Fruit fly (Drosophila melanogaster) whole organism, embryonic: Measurements from ENCODE around the gene Hr83.

Source experiments
- CG10209 ChIP-seq: fragments of 200-800 bp; sonication (Bioruptor generic); optimal IDR thresholded peaks from 3 replicates; lab custom pipeline; 2017; ENCODE audit warnings: missing biosample characterization, mild to moderate bottlenecking, missing genetic modification characterization, missing genetic modification reagents
- CG10543 ChIP-seq: fragments of 200-800 bp; sonication (Bioruptor generic); optimal IDR thresholded peaks from 3 replicates; lab custom pipeline; 2017; ENCODE audit warnings: missing biosample characterization, mild to moderate bottlenecking, missing genetic modification characterization, moderate library complexity
- CG11696 ChIP-seq: fragments of 200-800 bp; sonication (Bioruptor generic); IDR thresholded peaks from 2 replicates; pipeline ENCODE4 v1.3.6; 2022; ENCODE audit warnings: missing biosample characterization, missing genetic modification characterization
- CG13287 ChIP-seq: fragments of 200-800 bp; sonication (Bioruptor generic); IDR thresholded peaks from 2 replicates; pipeline ENCODE4 v1.3.6; 2022; ENCODE audit warnings: missing biosample characterization, missing genetic modification characterization; ENCODE audit not compliant: partially characterized antibody
- CG13296 ChIP-seq: fragments of 200-800 bp; sonication (Bioruptor generic); optimal IDR thresholded peaks from 3 replicates; lab custom pipeline; 2018; ENCODE audit warnings: missing biosample characterization, mild to moderate bottlenecking, missing genetic modification characterization
- CG13624 ChIP-seq: fragments of 200-800 bp; sonication (Bioruptor generic); optimal IDR thresholded peaks from 2 replicates; lab custom pipeline; 2016; ENCODE audit warnings: missing biosample characterization, missing genetic modification characterization
- CG15011 ChIP-seq: fragments of 200-800 bp; sonication (Bioruptor generic); optimal IDR thresholded peaks from 3 replicates; lab custom pipeline; 2018; ENCODE audit warnings: missing biosample characterization, mild to moderate bottlenecking, missing genetic modification characterization
- CG1602 ChIP-seq: fragments of 200-800 bp; sonication (Bioruptor generic); optimal IDR thresholded peaks from 3 replicates; lab custom pipeline; 2016; ENCODE audit warnings: missing biosample characterization, missing genetic modification characterization
- CG16863 ChIP-seq: fragments of 200-800 bp; sonication (Bioruptor generic); optimal IDR thresholded peaks from 3 replicates; lab custom pipeline; 2016; ENCODE audit warnings: missing biosample characterization, missing genetic modification characterization
- CG17568 ChIP-seq: fragments of 200-800 bp; sonication (Bioruptor generic); optimal IDR thresholded peaks from 2 replicates; lab custom pipeline; 2018; ENCODE audit warnings: missing biosample characterization, mild to moderate bottlenecking, missing genetic modification characterization, moderate library complexity
- CG17612 ChIP-seq: fragments of 200-800 bp; sonication (Bioruptor generic); IDR thresholded peaks from 2 replicates; pipeline ENCODE4 v1.3.6; 2022; ENCODE audit warnings: missing biosample characterization, missing genetic modification characterization
- CG17802 ChIP-seq: fragments of 200-800 bp; sonication (Bioruptor generic); optimal IDR thresholded peaks from 2 replicates; lab custom pipeline; 2018; ENCODE audit warnings: missing biosample characterization, mild to moderate bottlenecking, missing genetic modification characterization, moderate library complexity
- CG18599 ChIP-seq: fragments of 200-800 bp; sonication (Bioruptor generic); optimal IDR thresholded peaks from 3 replicates; lab custom pipeline; 2017; ENCODE audit warnings: missing biosample characterization, missing genetic modification characterization, mild to moderate bottlenecking, moderate library complexity, missing genetic modification reagents
- CG2202 ChIP-seq: fragments of 200-800 bp; sonication (Bioruptor generic); optimal IDR thresholded peaks from 2 replicates; lab custom pipeline; 2018; ENCODE audit warnings: missing biosample characterization, mild to moderate bottlenecking, missing genetic modification characterization
- CG2875 ChIP-seq: fragments of 200-800 bp; sonication (Bioruptor generic); optimal IDR thresholded peaks from 2 replicates; lab custom pipeline; 2017; ENCODE audit warnings: missing biosample characterization, mild to moderate bottlenecking, missing genetic modification characterization, missing genetic modification reagents
- CG2889 ChIP-seq: fragments of 200-800 bp; sonication (Bioruptor generic); IDR thresholded peaks from 3 replicates; pipeline ENCODE4 v1.3.6; 2022; ENCODE audit warnings: missing biosample characterization, missing genetic modification characterization
- CG30403 ChIP-seq: fragments of 200-800 bp; sonication (Bioruptor generic); optimal IDR thresholded peaks from 3 replicates; lab custom pipeline; 2016; ENCODE audit warnings: missing biosample characterization, missing genetic modification characterization
- CG31441 ChIP-seq: fragments of 200-800 bp; sonication (Bioruptor generic); IDR thresholded peaks from 2 replicates; pipeline ENCODE4 v1.3.6; 2022; ENCODE audit warnings: missing biosample characterization, missing genetic modification characterization
- CG33213 ChIP-seq: fragments of 200-800 bp; sonication (Bioruptor generic); optimal IDR thresholded peaks from 3 replicates; lab custom pipeline; 2016; ENCODE audit warnings: missing biosample characterization, missing genetic modification characterization
- CG3995 ChIP-seq: fragments of 200-800 bp; sonication (Bioruptor generic); optimal IDR thresholded peaks from 3 replicates; lab custom pipeline; 2016; ENCODE audit warnings: missing biosample characterization, missing genetic modification characterization
- CG4617 ChIP-seq: fragments of 200-800 bp; sonication (Bioruptor generic); optimal IDR thresholded peaks from 3 replicates; lab custom pipeline; 2016; ENCODE audit warnings: missing biosample characterization, missing genetic modification characterization, borderline replicate concordance
- CG7987 ChIP-seq: fragments of 200-800 bp; sonication (Bioruptor generic); optimal IDR thresholded peaks from 2 replicates; lab custom pipeline; 2018; ENCODE audit warnings: missing biosample characterization, mild to moderate bottlenecking, missing genetic modification characterization, moderate library complexity
- HmgD ChIP-seq: fragments of 200-800 bp; sonication (Bioruptor generic); optimal IDR thresholded peaks from 3 replicates; lab custom pipeline; 2016; ENCODE audit warnings: missing biosample characterization, missing genetic modification characterization
- HmgZ ChIP-seq: fragments of 200-800 bp; sonication (Bioruptor generic); optimal IDR thresholded peaks from 2 replicates; lab custom pipeline; 2018; ENCODE audit warnings: missing biosample characterization, mild to moderate bottlenecking, missing genetic modification characterization
- Hsf ChIP-seq: fragments of 200-800 bp; sonication (Bioruptor generic); optimal IDR thresholded peaks from 3 replicates; lab custom pipeline; 2016; ENCODE audit warnings: missing biosample characterization, missing genetic modification characterization
- Myb ChIP-seq: fragments of 200-800 bp; sonication (Bioruptor generic); optimal IDR thresholded peaks from 2 replicates; lab custom pipeline; 2016; ENCODE audit warnings: missing biosample characterization, missing genetic modification characterization
- Optix ChIP-seq: fragments of 200-800 bp; sonication (Bioruptor generic); IDR thresholded peaks from 3 replicates; pipeline ENCODE4 v1.3.6; 2022; ENCODE audit warnings: missing biosample characterization, missing genetic modification characterization
- Ssrp ChIP-seq: fragments of 200-800 bp; sonication (Bioruptor generic); optimal IDR thresholded peaks from 2 replicates; lab custom pipeline; 2018; ENCODE audit warnings: missing biosample characterization, mild to moderate bottlenecking, missing genetic modification characterization, moderate library complexity
- Stat92E ChIP-seq, 3 experiments: fragments of >200 bp in 2 of 3; fragments of 200-800 bp in 1 of 3; sonication (Bioruptor generic) in 1 of 3; optimal IDR thresholded peaks; 2 replicates each; lab custom pipeline; 2017 to 2019; ENCODE audit warnings: missing biosample characterization in 3 of 3, missing genetic modification characterization in 3 of 3, mild to moderate bottlenecking in 1 of 3, moderate library complexity in 1 of 3
- ab ChIP-seq: fragments of 200-800 bp; sonication (Bioruptor generic); optimal IDR thresholded peaks from 2 replicates; lab custom pipeline; 2016; ENCODE audit warnings: missing biosample characterization, missing genetic modification characterization
- bsh ChIP-seq, 2 experiments: fragments of 200-800 bp; sonication (Bioruptor generic); optimal IDR thresholded peaks; 2 replicates each; lab custom pipeline; 2017 to 2018; ENCODE audit warnings: mild to moderate bottlenecking in 2 of 2, missing biosample characterization in 2 of 2, missing genetic modification characterization in 2 of 2, moderate library complexity in 1 of 2
- cg ChIP-seq: fragments of 200-800 bp; sonication (Bioruptor generic); optimal IDR thresholded peaks from 3 replicates; lab custom pipeline; 2019; ENCODE audit warnings: missing biosample characterization, mild to moderate bottlenecking, missing genetic modification characterization, moderate library complexity
- chn ChIP-seq: fragments of 200-800 bp; sonication (Bioruptor generic); optimal IDR thresholded peaks from 2 replicates; lab custom pipeline; 2016; ENCODE audit warnings: missing biosample characterization, missing genetic modification characterization
- dpn ChIP-seq, 2 experiments: fragments of 200-800 bp; sonication (Bioruptor generic); optimal IDR thresholded peaks; 3 replicates each; lab custom pipeline; 2016; ENCODE audit warnings: missing biosample characterization in 2 of 2, missing genetic modification characterization in 2 of 2
- her ChIP-seq: fragments of 200-800 bp; sonication (Bioruptor generic); optimal IDR thresholded peaks from 2 replicates; lab custom pipeline; 2016; ENCODE audit warnings: missing biosample characterization, missing genetic modification characterization
- insv ChIP-seq, 2 experiments: fragments of 200-800 bp; sonication (Bioruptor generic); optimal IDR thresholded peaks; 3 replicates each; lab custom pipeline; 2016 to 2018; ENCODE audit warnings: missing biosample characterization in 2 of 2, missing genetic modification characterization in 2 of 2
- inv ChIP-seq: fragments of 200-800 bp; sonication (Bioruptor generic); IDR thresholded peaks from 2 replicates; pipeline ENCODE4 v1.3.6; 2022; ENCODE audit warnings: missing biosample characterization, missing genetic modification characterization; ENCODE audit not compliant: partially characterized antibody
- kah ChIP-seq: fragments of 200-800 bp; sonication (Bioruptor generic); optimal IDR thresholded peaks from 2 replicates; lab custom pipeline; 2018; ENCODE audit warnings: missing biosample characterization, mild to moderate bottlenecking, missing genetic modification characterization
- lab ChIP-seq: fragments of 200-800 bp; sonication (Bioruptor generic); optimal IDR thresholded peaks from 3 replicates; lab custom pipeline; 2017; ENCODE audit warnings: missing biosample characterization, missing genetic modification characterization, mild to moderate bottlenecking, moderate library complexity, missing genetic modification reagents
- lbe ChIP-seq: fragments of 200-800 bp; sonication (Bioruptor generic); optimal IDR thresholded peaks from 2 replicates; lab custom pipeline; 2016; ENCODE audit warnings: missing biosample characterization, mild to moderate bottlenecking, missing genetic modification characterization
- otp ChIP-seq: fragments of 200-800 bp; sonication (Bioruptor generic); IDR thresholded peaks from 3 replicates; pipeline ENCODE4, ENCODE4 v1.3.6; 2022; ENCODE audit warnings: missing biosample characterization, missing genetic modification characterization
- sna ChIP-seq: fragments of 200-800 bp; sonication (Bioruptor generic); IDR thresholded peaks from 2 replicates; pipeline ENCODE4 v1.3.6; 2022; ENCODE audit warnings: missing biosample characterization, missing genetic modification characterization; ENCODE audit not compliant: partially characterized antibody
- sob ChIP-seq: fragments of 200-800 bp; sonication (Bioruptor generic); IDR thresholded peaks from 2 replicates; pipeline ENCODE4 v1.3.6; 2022; ENCODE audit warnings: missing biosample characterization, missing genetic modification characterization
- ssp ChIP-seq: fragments of 200-800 bp; sonication (Bioruptor generic); IDR thresholded peaks from 2 replicates; pipeline ENCODE4 v1.3.6; 2022; ENCODE audit warnings: missing biosample characterization, missing genetic modification characterization
- stwl ChIP-seq: fragments of 200-800 bp; sonication (Bioruptor generic); optimal IDR thresholded peaks from 3 replicates; lab custom pipeline; 2018; ENCODE audit warnings: missing biosample characterization, mild to moderate bottlenecking, missing genetic modification characterization, moderate library complexity
- tin ChIP-seq: fragments of 200-800 bp; sonication (Bioruptor generic); optimal IDR thresholded peaks from 3 replicates; lab custom pipeline; 2016; ENCODE audit warnings: missing biosample characterization, missing genetic modification characterization
- ttk ChIP-seq: fragments of 200-800 bp; sonication (Bioruptor generic); IDR thresholded peaks from 2 replicates; pipeline ENCODE4 v2.1.2; 2022; ENCODE audit warnings: missing biosample characterization, missing genetic modification characterization
- twi ChIP-seq: fragments of 200-800 bp; optimal IDR thresholded peaks from 2 replicates; lab custom pipeline; 2019; ENCODE audit warnings: missing biosample characterization, mild to moderate bottlenecking, missing genetic modification characterization, moderate library complexity

Hr83 gene

DNA sequence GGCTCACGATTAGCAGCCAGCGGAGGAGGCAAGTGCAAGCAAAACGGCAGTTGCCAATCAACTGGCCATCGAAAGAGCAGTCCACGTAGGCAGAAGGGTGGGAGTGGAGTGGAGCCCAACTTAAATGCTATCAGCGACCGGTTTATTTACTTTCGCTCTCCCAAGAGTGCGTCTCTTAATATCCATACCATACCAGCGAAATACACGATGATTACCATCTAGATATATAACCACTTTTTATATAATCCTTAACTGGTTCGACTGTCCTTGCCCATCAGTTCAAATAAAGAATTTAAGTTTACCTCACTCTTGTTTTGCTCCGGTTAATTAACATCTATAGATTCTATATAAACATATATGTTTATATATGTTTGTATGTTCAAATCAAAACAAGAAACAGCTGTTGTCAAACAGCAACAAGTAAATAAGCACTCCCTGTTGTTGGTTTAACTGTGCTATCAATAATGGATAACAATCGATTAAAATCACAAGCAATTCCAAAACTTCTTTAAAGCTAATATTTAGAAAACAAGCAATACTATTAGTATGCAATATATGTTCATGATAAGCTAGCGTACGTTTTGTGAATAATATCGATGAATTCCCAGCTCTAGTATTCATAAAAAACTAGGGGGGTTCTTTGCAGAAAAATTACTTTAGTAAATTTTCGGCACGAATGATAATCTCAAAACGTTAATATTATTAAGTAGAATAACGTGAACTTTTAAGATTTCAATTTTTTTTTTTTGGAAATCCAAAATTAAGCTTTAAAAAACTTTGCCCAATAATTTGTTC is 24.7 kb downstream of the Hr83 start (continued):
- peak; percentile 42 for TF ChIP-seq CG13624 (GFP tag; lab: Kevin White, UChicago)
- TF ChIP-seq CG18599 (GFP tag; lab: Kevin White, UChicago): peak; percentile 67
- TF ChIP-seq HmgZ (tag; lab: Kevin White, UChicago): peak; percentile 29
- peak; percentile 33 for TF ChIP-seq CG3995 (GFP tag; lab: Kevin White, UChicago)
- TF ChIP-seq her (GFP tag; lab: Kevin White, UChicago): peak; percentile 35
- TF ChIP-seq CG15011 (GFP tag; lab: Kevin White, UChicago): peak; percentile 67
- TF ChIP-seq CG31441 (GFP tag; lab: Robert Waterston, UW): peak; percentile 27; the same call in 1 of the 2 replicates
- TF ChIP-seq kah (GFP tag; lab: Kevin White, UChicago): peak; percentile 17
- peak; percentile 19 for TF ChIP-seq CG4617
- peak; percentile 83 for TF ChIP-seq lab
- TF ChIP-seq ssp (GFP tag; lab: Robert Waterston, UW): no peak
- TF ChIP-seq cg: no peak
- TF ChIP-seq bsh (GFP tag; optimal IDR thresholded peaks at IDR 0.05; lab: Kevin White, UChicago): peak in 1 of 2 experiments; percentile 40
- no peak for TF ChIP-seq CG17568 (GFP tag; lab: Kevin White, UChicago)
- TF ChIP-seq CG17802 (tag; lab: Kevin White, UChicago): no peak
- TF ChIP-seq stwl (tag; lab: Kevin White, UChicago): peak; percentile 22
- peak; percentile 78 for TF ChIP-seq CG10209 (GFP tag; lab: Kevin White, UChicago)
- peak; percentile 35 for TF ChIP-seq Hsf (GFP tag; lab: Kevin White, UChicago)
- TF ChIP-seq sob (GFP tag; lab: Robert Waterston, UW): peak; percentile 64; the same call in 1 of the 2 replicates
- 0 out of 3 replicates have a peak, but pooled peaks have one; percentile 18 for TF ChIP-seq CG2889
- peak; percentile 49 for TF ChIP-seq lbe (GFP tag; lab: Kevin White, UChicago)
- TF ChIP-seq sna (GFP tag; lab: Robert Waterston, UW): no peak
- peak in 1 of 2 experiments; percentile 45 for TF ChIP-seq insv (GFP tag; optimal IDR thresholded peaks at IDR 0.05; lab: Kevin White, UChicago)
- no peak for TF ChIP-seq Optix (GFP tag; lab: Robert Waterston, UW)
- no peak for TF ChIP-seq inv (GFP tag; lab: Robert Waterston, UW)
- peak; percentile 18 for TF ChIP-seq CG16863 (GFP tag; lab: Kevin White, UChicago)
- TF ChIP-seq CG17612 (GFP tag; lab: Robert Waterston, UW): no peak
- TF ChIP-seq CG10543 (GFP tag; lab: Kevin White, UChicago): no peak
- no peak for TF ChIP-seq ttk
- TF ChIP-seq CG7987 (GFP tag; lab: Kevin White, UChicago): peak; percentile 79
- TF ChIP-seq chn (GFP tag; lab: Kevin White, UChicago): peak; percentile 5
- peak; percentile 49 for TF ChIP-seq CG13287 (GFP tag; lab: Robert Waterston, UW)
- no peak for TF ChIP-seq Ssrp
- peak; percentile 3 for TF ChIP-seq twi (tag; lab: Kevin White, UChicago)
- peak; percentile 4 to 34 for TF ChIP-seq dpn (GFP tag; optimal IDR thresholded peaks at IDR 0.05; lab: Kevin White, UChicago)
- TF ChIP-seq Myb (GFP tag; lab: Kevin White, UChicago): peak; percentile 10
- TF ChIP-seq CG13296 (GFP tag; lab: Kevin White, UChicago): peak; percentile 72
- TF ChIP-seq CG30403 (GFP tag; lab: Kevin White, UChicago): peak; percentile 48
- TF ChIP-seq Stat92E (GFP tag; optimal IDR thresholded peaks at IDR 0.05; lab: Kevin White, UChicago): no peak
- TF ChIP-seq HmgD: no peak
- TF ChIP-seq ab (GFP tag; lab: Kevin White, UChicago): no peak
- peak; percentile 22 for TF ChIP-seq CG2202
- peak; percentile 57 for TF ChIP-seq CG2875 (GFP tag; lab: Kevin White, UChicago)
- TF ChIP-seq otp (GFP tag; lab: Robert Waterston, UW): no peak; the same call in 2 of the 3 replicates
- peak; percentile 32 for TF ChIP-seq CG33213
- TF ChIP-seq CG1602 (GFP tag; lab: Kevin White, UChicago): peak; percentile 37
- no peak for TF ChIP-seq tin (GFP tag; lab: Kevin White, UChicago)
- TF ChIP-seq CG11696: no peak
